Worm (Caenorhabditis elegans) whole organism, L1 larva: ENCODE data around the gene F58B4.2.

Experiments used
- alr-1 ChIP-seq: fragments of 200-800 bp; sonication (Bioruptor generic); optimal IDR thresholded peaks from 2 replicates; lab custom pipeline; 2018; ENCODE audit warnings: borderline replicate concordance, mild to moderate bottlenecking, missing genetic modification characterization, missing compliant biosample characterization
- dpl-1 ChIP-seq, 3 experiments: fragments of 150-350 bp in 2 of 3; sonication (generic microtip) in 1 of 3; optimal IDR thresholded peaks; 2 replicates each; lab custom pipeline; 2014 to 2017; ENCODE audit warnings: missing biosample characterization in 3 of 3, missing genetic modification characterization in 3 of 3, missing genetic modification reagents in 3 of 3
- elt-2 ChIP-seq: sonication (generic microtip); optimal IDR thresholded peaks from 2 replicates; lab custom pipeline; 2016; ENCODE audit warnings: missing genetic modification characterization, mild to moderate bottlenecking, inconsistent platforms, missing compliant biosample characterization, missing genetic modification reagents
- ets-5 ChIP-seq: fragments of 200-800 bp; sonication (Bioruptor generic); IDR thresholded peaks from 2 replicates; pipeline ENCODE4 v1.3.6; 2022; ENCODE audit warnings: missing genetic modification characterization, missing compliant biosample characterization
- nhr-11 ChIP-seq: fragments of 150-350 bp; optimal IDR thresholded peaks from 2 replicates; lab custom pipeline; 2014; ENCODE audit warnings: missing biosample characterization, missing genetic modification characterization
- nhr-77 ChIP-seq: fragments of 150-350 bp; optimal IDR thresholded peaks from 2 replicates; lab custom pipeline; 2014; ENCODE audit warnings: missing biosample characterization, missing genetic modification characterization
- sptf-1 ChIP-seq: fragments of 150-350 bp; optimal IDR thresholded peaks from 2 replicates; lab custom pipeline; 2014; ENCODE audit warnings: missing biosample characterization, missing genetic modification characterization

DNA sequence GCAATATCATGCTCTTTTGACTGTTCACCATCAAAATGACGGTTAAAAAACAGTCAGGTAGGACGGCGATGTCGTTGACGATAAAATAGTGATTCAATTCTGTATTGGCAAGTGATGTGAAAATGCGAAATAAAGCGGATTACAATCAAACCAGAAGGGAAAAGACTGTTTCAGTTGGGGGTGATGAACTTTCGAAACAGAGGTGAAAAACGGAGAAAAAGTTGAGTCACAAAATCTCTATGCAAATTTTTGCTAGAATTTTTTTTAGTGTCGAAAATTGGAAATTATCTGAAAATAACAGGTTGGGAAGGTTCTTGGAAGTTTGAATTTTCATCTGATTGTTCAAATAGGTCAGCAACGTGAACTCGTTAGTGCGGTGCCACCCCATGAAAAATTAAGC, 3.5 kb upstream of the F58B4.2 start, which contains the start of gene nas-31:
- no peak for TF ChIP-seq alr-1 (tag; lab: Kevin White, UChicago)
- TF ChIP-seq sptf-1 (tag; lab: Kevin White, UChicago), result no peak
- TF ChIP-seq ets-5 (GFP tag; lab: Robert Waterston, UW), result no peak
- TF ChIP-seq nhr-77 (tag; lab: Kevin White, UChicago), result no peak
- TF ChIP-seq elt-2 (tag; lab: Kevin White, UChicago), result no peak
- no peak for TF ChIP-seq dpl-1 (GFP tag; optimal IDR thresholded peaks at IDR 0.05; lab: Kevin White, UChicago)
- no peak for TF ChIP-seq nhr-11 (tag; lab: Kevin White, UChicago)
